Worm (Caenorhabditis elegans): ENCODE measurements around the gene ZK899.2.

DNA sequence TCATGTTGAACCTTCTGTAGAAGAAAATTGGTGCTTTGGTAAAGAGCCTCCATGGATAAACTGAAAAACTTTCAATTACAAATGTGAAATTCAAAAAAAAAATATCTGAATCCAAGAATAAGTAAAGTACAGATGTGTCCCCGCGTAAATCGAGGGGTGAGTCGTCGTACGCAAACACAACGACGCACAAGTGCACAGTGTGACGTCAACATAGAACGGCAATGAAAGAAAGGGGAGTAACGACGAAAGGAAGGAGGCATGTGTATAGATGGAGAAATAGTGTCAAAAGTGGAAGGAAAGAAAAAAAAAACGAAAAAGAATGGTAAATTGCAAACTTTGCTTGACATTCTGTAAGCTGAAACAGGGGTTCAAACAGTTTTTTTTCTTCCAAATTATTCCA lies 10.3 kb downstream of the ZK899.2 start, which contains the start of gene memb-1:
- peak; percentile 32 for TF ChIP-seq cog-1 (tag; optimal IDR thresholded peaks at IDR 0.05)
- TF ChIP-seq flt-1 (GFP tag; IDR thresholded peaks at IDR 0.05), result no peak
- TF ChIP-seq T22C8.4 (GFP tag; IDR thresholded peaks at IDR 0.05), result no peak
- no peak for TF ChIP-seq klf-2 (GFP tag; conservative IDR thresholded peaks at IDR 0.05)
- no peak for TF ChIP-seq tab-1 (GFP tag; IDR thresholded peaks at IDR 0.05)
